Worm (Caenorhabditis elegans) whole organism, late embryonic: ENCODE data around the gene ZK892.3.

Experiments
- ceh-9 ChIP-seq: sonication (generic microtip); optimal IDR thresholded peaks from 2 replicates; lab custom pipeline; 2016; ENCODE audit warnings: mild to moderate bottlenecking, missing genetic modification characterization, inconsistent platforms, missing compliant biosample characterization
- dmd-4 ChIP-seq: sonication (generic microtip); optimal IDR thresholded peaks from 2 replicates; lab custom pipeline; 2016; ENCODE audit warnings: borderline replicate concordance, missing genetic modification characterization, missing compliant biosample characterization
- elt-4 ChIP-seq: sonication (generic microtip); optimal IDR thresholded peaks from 2 replicates; lab custom pipeline; 2016; ENCODE audit warnings: missing genetic modification characterization, missing compliant biosample characterization
- fkh-10 ChIP-seq: fragments of 150-350 bp; optimal IDR thresholded peaks from 2 replicates; lab custom pipeline; 2014; ENCODE audit warnings: missing biosample characterization, missing genetic modification reagents, missing genetic modification characterization
- hlh-8 ChIP-seq: sonication (generic microtip); optimal IDR thresholded peaks from 2 replicates; lab custom pipeline; 2016; ENCODE audit warnings: missing genotype, missing genetic modification characterization, missing compliant biosample characterization
- nhr-11 ChIP-seq: fragments of 150-350 bp; optimal IDR thresholded peaks from 2 replicates; lab custom pipeline; 2014; ENCODE audit warnings: missing biosample characterization, missing genetic modification characterization
- pqm-1 ChIP-seq: sonication (generic microtip); optimal IDR thresholded peaks from 2 replicates; lab custom pipeline; 2016; ENCODE audit warnings: missing genetic modification characterization, missing compliant biosample characterization
- rnt-1 ChIP-seq: sonication (generic microtip); optimal IDR thresholded peaks from 2 replicates; lab custom pipeline; 2016; ENCODE audit warnings: missing genetic modification characterization, missing compliant biosample characterization
- zip-5 ChIP-seq: sonication (generic microtip); optimal IDR thresholded peaks from 2 replicates; lab custom pipeline; 2016; ENCODE audit warnings: missing genetic modification characterization, missing compliant biosample characterization
- ztf-16 ChIP-seq: sonication (generic microtip); optimal IDR thresholded peaks from 2 replicates; lab custom pipeline; 2017; ENCODE audit warnings: missing genetic modification characterization, missing compliant biosample characterization

DNA sequence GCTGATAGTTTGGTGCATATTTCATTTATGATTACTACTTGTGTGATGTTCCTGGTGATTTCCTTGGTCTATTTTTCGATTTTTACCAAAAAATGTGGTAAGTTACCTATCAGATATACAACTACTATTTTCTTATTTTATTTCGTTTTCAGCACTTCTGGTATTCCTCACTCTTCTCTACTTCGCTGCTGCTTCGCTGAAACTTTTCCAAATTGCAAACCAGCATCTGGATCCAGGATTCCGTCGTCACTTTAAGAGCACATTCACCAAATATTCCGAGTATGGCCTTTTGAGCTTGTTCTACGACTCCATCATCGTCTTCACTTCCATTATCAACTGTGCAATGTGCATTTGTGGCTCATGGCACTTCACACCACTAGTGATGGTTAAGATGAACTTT lies 6.9 kb downstream of the ZK892.3 start:
- TF ChIP-seq hlh-8 (tag; lab: Kevin White, UChicago) (no peak), ztf-16 (no peak), zip-5 (tag; lab: Kevin White, UChicago) (no peak), rnt-1 (tag; lab: Kevin White, UChicago) (no peak), elt-4 (tag; lab: Kevin White, UChicago) (no peak), ceh-9 (tag; lab: Kevin White, UChicago) (no peak), fkh-10 (GFP tag; lab: Kevin White, UChicago) (no peak), nhr-11 (tag; lab: Kevin White, UChicago) (no peak), dmd-4 (tag; lab: Kevin White, UChicago) (no peak), pqm-1 (no peak)
